Fruit fly (Drosophila melanogaster) whole organism, embryonic: ENCODE results near the gene CG42512.

Experiments used
- Atf3 ChIP-seq: fragments of 200-800 bp; sonication (Bioruptor generic); optimal IDR thresholded peaks from 3 replicates; lab custom pipeline; 2016; ENCODE audit warnings: missing biosample characterization, missing genetic modification characterization
- CG10321 ChIP-seq: fragments of 200-800 bp; sonication (Bioruptor generic); IDR thresholded peaks from 2 replicates; pipeline ENCODE4 v1.3.6; 2022; ENCODE audit warnings: missing biosample characterization, missing genetic modification characterization
- CG10565 ChIP-seq: fragments of 200-800 bp; sonication (Bioruptor generic); optimal IDR thresholded peaks from 3 replicates; lab custom pipeline; 2016; ENCODE audit warnings: missing biosample characterization, mild to moderate bottlenecking, missing genetic modification characterization
- CG10979 ChIP-seq: fragments of 200-800 bp; sonication (Bioruptor generic); optimal IDR thresholded peaks from 2 replicates; lab custom pipeline; 2018; ENCODE audit warnings: missing biosample characterization, mild to moderate bottlenecking, missing genetic modification characterization, moderate library complexity
- CG12942 ChIP-seq: fragments of 200-800 bp; sonication (Bioruptor generic); optimal IDR thresholded peaks from 3 replicates; lab custom pipeline; 2016; ENCODE audit warnings: missing biosample characterization, missing genetic modification characterization
- CG17385 ChIP-seq: fragments of 200-800 bp; sonication (Bioruptor generic); optimal IDR thresholded peaks from 3 replicates; lab custom pipeline; 2018; ENCODE audit warnings: missing biosample characterization, mild to moderate bottlenecking, missing genetic modification characterization
- CG17612 ChIP-seq: fragments of 200-800 bp; sonication (Bioruptor generic); IDR thresholded peaks from 2 replicates; pipeline ENCODE4 v1.3.6; 2022; ENCODE audit warnings: missing biosample characterization, missing genetic modification characterization
- CG17912 ChIP-seq: fragments of 200-800 bp; sonication (Bioruptor generic); optimal IDR thresholded peaks from 2 replicates; lab custom pipeline; 2018; ENCODE audit warnings: missing biosample characterization, mild to moderate bottlenecking, missing genetic modification characterization
- CG1832 ChIP-seq: fragments of 200-800 bp; sonication (Bioruptor generic); optimal IDR thresholded peaks from 2 replicates; lab custom pipeline; 2017; ENCODE audit warnings: missing biosample characterization, mild to moderate bottlenecking, missing genetic modification characterization, inconsistent platforms
- CG2116 ChIP-seq: fragments of 200-800 bp; sonication (Bioruptor generic); optimal IDR thresholded peaks from 3 replicates; lab custom pipeline; 2018; ENCODE audit warnings: missing biosample characterization, mild to moderate bottlenecking, missing genetic modification characterization
- CG2712 ChIP-seq: fragments of 200-800 bp; optimal IDR thresholded peaks from 3 replicates; lab custom pipeline; 2019; ENCODE audit warnings: missing biosample characterization, mild to moderate bottlenecking, missing genetic modification characterization, moderate library complexity
- CG30020 ChIP-seq: fragments of 200-800 bp; optimal IDR thresholded peaks from 2 replicates; lab custom pipeline; 2019; ENCODE audit warnings: missing biosample characterization, mild to moderate bottlenecking, missing genetic modification characterization, moderate library complexity
- CG31365 ChIP-seq: fragments of 200-800 bp; sonication (Bioruptor generic); optimal IDR thresholded peaks from 2 replicates; lab custom pipeline; 2018; ENCODE audit warnings: missing biosample characterization, mild to moderate bottlenecking, missing genetic modification characterization
- CG32767 ChIP-seq: fragments of 200-800 bp; sonication (Bioruptor generic); IDR thresholded peaks from 2 replicates; pipeline ENCODE4 v1.3.6; 2022; ENCODE audit warnings: missing biosample characterization, missing genetic modification characterization
- CG5953 ChIP-seq: fragments of 200-800 bp; sonication (Bioruptor generic); IDR thresholded peaks from 2 replicates; pipeline ENCODE4 v1.3.6; 2022; ENCODE audit warnings: missing biosample characterization, missing genetic modification characterization
- CG6272 ChIP-seq: fragments of 200-800 bp; sonication (Bioruptor generic); IDR thresholded peaks from 2 replicates; pipeline ENCODE4 v1.3.6; 2022; ENCODE audit warnings: missing biosample characterization, missing genetic modification characterization
- CG8089 ChIP-seq: fragments of 200-800 bp; sonication (Bioruptor generic); optimal IDR thresholded peaks from 3 replicates; lab custom pipeline; 2016; ENCODE audit warnings: missing biosample characterization, missing genetic modification characterization
- CkIIα-i1 ChIP-seq: fragments of 200-800 bp; sonication (Bioruptor generic); IDR thresholded peaks from 2 replicates; pipeline ENCODE4 v1.3.6; 2022; ENCODE audit warnings: missing biosample characterization, missing genetic modification characterization
- Doc2 ChIP-seq: fragments of 200-800 bp; sonication (Bioruptor generic); IDR thresholded peaks from 2 replicates; pipeline ENCODE4 v1.3.6; 2022; ENCODE audit warnings: missing biosample characterization, missing genetic modification characterization
- Dref ChIP-seq: fragments of 200-800 bp; sonication (Bioruptor generic); IDR thresholded peaks from 2 replicates; pipeline ENCODE4 v1.3.6; 2022; ENCODE audit warnings: missing biosample characterization, missing genetic modification characterization
- HLH4C ChIP-seq: fragments of 200-800 bp; sonication (Bioruptor generic); IDR thresholded peaks from 3 replicates; pipeline ENCODE4 v1.3.6; 2022; ENCODE audit warnings: missing biosample characterization, missing genetic modification characterization; ENCODE audit not compliant: partially characterized antibody
- Hand ChIP-seq: fragments of 200-800 bp; sonication (Bioruptor generic); optimal IDR thresholded peaks from 2 replicates; lab custom pipeline; 2017; ENCODE audit warnings: mild to moderate bottlenecking, missing biosample characterization, missing genetic modification reagents, missing genetic modification characterization
- HmgZ ChIP-seq: fragments of 200-800 bp; sonication (Bioruptor generic); optimal IDR thresholded peaks from 2 replicates; lab custom pipeline; 2018; ENCODE audit warnings: missing biosample characterization, mild to moderate bottlenecking, missing genetic modification characterization
- Hmx ChIP-seq: fragments of 200-800 bp; sonication (Bioruptor generic); optimal IDR thresholded peaks from 2 replicates; lab custom pipeline; 2016; ENCODE audit warnings: missing biosample characterization, missing genetic modification characterization
- Jarid2 ChIP-seq: fragments of 200-800 bp; sonication (Bioruptor generic); optimal IDR thresholded peaks from 3 replicates; lab custom pipeline; 2017; ENCODE audit warnings: mild to moderate bottlenecking, missing biosample characterization, missing genetic modification reagents, missing genetic modification characterization
- Mad ChIP-seq: fragments of 200-800 bp; sonication (Bioruptor generic); optimal IDR thresholded peaks from 2 replicates; lab custom pipeline; 2016; ENCODE audit warnings: missing biosample characterization, missing genetic modification characterization
- Nf-YB ChIP-seq: fragments of 200-800 bp; sonication (Bioruptor generic); optimal IDR thresholded peaks from 3 replicates; lab custom pipeline; 2019; ENCODE audit warnings: missing biosample characterization, mild to moderate bottlenecking, missing genetic modification characterization, moderate library complexity
- NfI ChIP-seq: fragments of 200-800 bp; sonication (Bioruptor generic); optimal IDR thresholded peaks from 3 replicates; lab custom pipeline; 2018; ENCODE audit warnings: missing biosample characterization, mild to moderate bottlenecking, missing genetic modification characterization, moderate library complexity
- Spps ChIP-seq: fragments of 200-800 bp; sonication (Bioruptor generic); optimal IDR thresholded peaks from 2 replicates; lab custom pipeline; 2018; ENCODE audit warnings: missing biosample characterization, mild to moderate bottlenecking, missing genetic modification characterization
- Vsx1 ChIP-seq: fragments of 200-800 bp; sonication (Bioruptor generic); optimal IDR thresholded peaks from 2 replicates; lab custom pipeline; 2017; ENCODE audit warnings: missing biosample characterization, mild to moderate bottlenecking, missing genetic modification characterization, missing genetic modification reagents
- ap ChIP-seq: fragments of 200-800 bp; sonication (Bioruptor generic); IDR thresholded peaks from 2 replicates; pipeline ENCODE4 v1.3.6; 2022; ENCODE audit warnings: missing biosample characterization, missing genetic modification characterization
- bowl ChIP-seq: fragments of 200-800 bp; sonication (Bioruptor generic); IDR thresholded peaks from 2 replicates; pipeline ENCODE4 v1.3.6; 2022; ENCODE audit warnings: missing biosample characterization, missing genetic modification characterization
- cato ChIP-seq: fragments of 200-800 bp; sonication (Bioruptor generic); optimal IDR thresholded peaks from 2 replicates; lab custom pipeline; 2016; ENCODE audit warnings: missing biosample characterization, missing genetic modification characterization, borderline replicate concordance
- croc ChIP-seq: fragments of 200-800 bp; sonication (Bioruptor generic); conservative IDR thresholded peaks from 3 replicates; pipeline ENCODE4 v1.3.6; 2022; ENCODE audit warnings: missing biosample characterization, missing genetic modification characterization
- da ChIP-seq: fragments of 200-800 bp; sonication (Bioruptor generic); optimal IDR thresholded peaks from 2 replicates; lab custom pipeline; 2016; ENCODE audit warnings: missing biosample characterization, missing genetic modification characterization
- esg ChIP-seq: fragments of 200-800 bp; sonication (Bioruptor generic); conservative IDR thresholded peaks from 2 replicates; pipeline ENCODE4 v1.3.6; 2022; ENCODE audit warnings: missing biosample characterization, missing genetic modification characterization
- fru ChIP-seq: fragments of >200 bp; optimal IDR thresholded peaks from 2 replicates; lab custom pipeline; 2017
- gem ChIP-seq: fragments of 200-800 bp; sonication (Bioruptor generic); optimal IDR thresholded peaks from 2 replicates; lab custom pipeline; 2019; ENCODE audit warnings: missing biosample characterization, mild to moderate bottlenecking, missing genetic modification characterization, moderate library complexity
- her ChIP-seq: fragments of 200-800 bp; sonication (Bioruptor generic); optimal IDR thresholded peaks from 2 replicates; lab custom pipeline; 2016; ENCODE audit warnings: missing biosample characterization, missing genetic modification characterization
- inv ChIP-seq: fragments of 200-800 bp; sonication (Bioruptor generic); IDR thresholded peaks from 2 replicates; pipeline ENCODE4 v1.3.6; 2022; ENCODE audit warnings: missing biosample characterization, missing genetic modification characterization; ENCODE audit not compliant: partially characterized antibody
- jigr1 ChIP-seq: fragments of 200-800 bp; sonication (Bioruptor generic); IDR thresholded peaks from 3 replicates; pipeline ENCODE4 v1.3.6; 2022; ENCODE audit warnings: missing biosample characterization, missing genetic modification characterization
- pho ChIP-seq: fragments of 200-800 bp; sonication (Bioruptor generic); optimal IDR thresholded peaks from 2 replicates; lab custom pipeline; 2016; ENCODE audit warnings: missing biosample characterization, missing genetic modification characterization
- row ChIP-seq: fragments of 200-800 bp; sonication (Bioruptor generic); IDR thresholded peaks from 3 replicates; pipeline ENCODE4 v1.3.6; 2022; ENCODE audit warnings: missing biosample characterization, missing genetic modification characterization
- sens ChIP-seq: fragments of 200-800 bp; sonication (Bioruptor generic); peaks from one replicate; lab custom pipeline; 2016; ENCODE audit warnings: missing biosample characterization, missing genetic modification characterization
- stc ChIP-seq: fragments of 200-800 bp; sonication (Bioruptor generic); IDR thresholded peaks from 2 replicates; pipeline ENCODE4 v1.3.6; 2022; ENCODE audit warnings: missing biosample characterization, missing genetic modification characterization
- stwl ChIP-seq: fragments of 200-800 bp; sonication (Bioruptor generic); optimal IDR thresholded peaks from 3 replicates; lab custom pipeline; 2018; ENCODE audit warnings: missing biosample characterization, mild to moderate bottlenecking, missing genetic modification characterization, moderate library complexity
- tll ChIP-seq, 2 experiments: fragments of 200-800 bp in 1 of 2; fragments of >200 bp in 1 of 2; sonication (Bioruptor generic) in 1 of 2; optimal IDR thresholded peaks; 2 replicates each; lab custom pipeline; 2017 to 2019; ENCODE audit warnings: missing biosample characterization in 2 of 2, missing genetic modification characterization in 2 of 2, mild to moderate bottlenecking in 1 of 2, moderate library complexity in 1 of 2
- tx ChIP-seq: fragments of 200-800 bp; sonication (Bioruptor generic); optimal IDR thresholded peaks from 2 replicates; lab custom pipeline; 2016; ENCODE audit warnings: missing biosample characterization, missing genetic modification characterization
- zfh2 ChIP-seq: fragments of 200-800 bp; sonication (Bioruptor generic); optimal IDR thresholded peaks from 2 replicates; lab custom pipeline; 2016; ENCODE audit warnings: missing biosample characterization, missing genetic modification characterization

Gene CG42512

dm6 chrX:16637594-16638485, 13.3 kb upstream of the CG42512 start, which contains the start of gene RpS19a (continued):
- peak; percentile 8 for TF ChIP-seq Spps (tag; lab: Kevin White, UChicago)
- peak; percentile 13 for TF ChIP-seq her (GFP tag; lab: Kevin White, UChicago)
- TF ChIP-seq CG10979 (tag; lab: Kevin White, UChicago): peak; percentile 35
- TF ChIP-seq CkIIα-i1: 0 out of 2 replicates have a peak, but pooled peaks have one; percentile 37
- no peak for TF ChIP-seq jigr1 (GFP tag; lab: Robert Waterston, UW)
- peak; percentile 66 for TF ChIP-seq ap (GFP tag; lab: Robert Waterston, UW)
- TF ChIP-seq esg (GFP tag; lab: Robert Waterston, UW): no peak
- TF ChIP-seq da (GFP tag; lab: Kevin White, UChicago): no peak
- TF ChIP-seq HLH4C (GFP tag; lab: Robert Waterston, UW): 0 out of 3 replicates have a peak, but pooled peaks have one; percentile 58
- TF ChIP-seq CG1832: peak; percentile 53
- TF ChIP-seq HmgZ (tag; lab: Kevin White, UChicago): peak; percentile 28
- peak; percentile 34; the same call in 2 of the 3 replicates for TF ChIP-seq croc (GFP tag; lab: Robert Waterston, UW)
- TF ChIP-seq CG32767 (GFP tag; lab: Robert Waterston, UW): no peak
- TF ChIP-seq CG6272 (GFP tag; lab: Robert Waterston, UW): peak; percentile 47
- TF ChIP-seq row (GFP tag; lab: Robert Waterston, UW): peak; percentile 24; the same call in 1 of the 3 replicates
- no peak for TF ChIP-seq Doc2 (GFP tag; lab: Robert Waterston, UW)
- TF ChIP-seq Hand: peak; percentile 88
- peak; percentile 83 for TF ChIP-seq Vsx1 (GFP tag; lab: Kevin White, UChicago)
- TF ChIP-seq tll (GFP tag; optimal IDR thresholded peaks at IDR 0.05; lab: Kevin White, UChicago): peak in 1 of 2 experiments; percentile 85
- peak; percentile 81 for TF ChIP-seq CG31365 (tag; lab: Kevin White, UChicago)
- TF ChIP-seq CG2712 (tag; lab: Kevin White, UChicago): peak; percentile 39
- peak; percentile 85 for TF ChIP-seq CG17385
- TF ChIP-seq zfh2 (GFP tag; lab: Kevin White, UChicago): peak; percentile 23
- no peak for TF ChIP-seq CG10565 (GFP tag; lab: Kevin White, UChicago)
- TF ChIP-seq CG30020: peak; percentile 44
- peak; percentile 62 for TF ChIP-seq Jarid2
- TF ChIP-seq Atf3 (GFP tag; lab: Kevin White, UChicago): no peak
- no peak for TF ChIP-seq cato (GFP tag; lab: Kevin White, UChicago)
- peak; percentile 94 for TF ChIP-seq CG17912 (GFP tag; lab: Kevin White, UChicago)
- TF ChIP-seq CG17612: peak; percentile 27; the same call in 1 of the 2 replicates
- 0 out of 2 replicates have a peak, but pooled peaks have one; percentile 2 for TF ChIP-seq inv
- TF ChIP-seq Nf-YB: peak; percentile 55
- peak; percentile 92 for TF ChIP-seq sens
- TF ChIP-seq CG2116 (GFP tag; lab: Kevin White, UChicago): peak; percentile 70
- TF ChIP-seq CG10321 (GFP tag; lab: Robert Waterston, UW): peak; percentile 48; the same call in 1 of the 2 replicates
- TF ChIP-seq fru (lab: Kevin White, UChicago): no peak
- TF ChIP-seq Hmx: no peak
- TF ChIP-seq CG8089 (GFP tag; lab: Kevin White, UChicago): peak; percentile 55
- TF ChIP-seq CG12942 (GFP tag; lab: Kevin White, UChicago): peak; percentile 21
- TF ChIP-seq Mad (GFP tag; lab: Kevin White, UChicago): peak; percentile 57
- TF ChIP-seq stc (GFP tag; lab: Robert Waterston, UW): peak; percentile 64
- peak; percentile 47; the same call in 1 of the 2 replicates for TF ChIP-seq bowl (GFP tag; lab: Robert Waterston, UW)
- peak; percentile 58 for TF ChIP-seq gem (tag; lab: Kevin White, UChicago)
- peak; percentile 75 for TF ChIP-seq CG5953 (GFP tag; lab: Robert Waterston, UW)
- TF ChIP-seq Dref (GFP tag; lab: Robert Waterston, UW): peak; percentile 75
- TF ChIP-seq pho (GFP tag; lab: Kevin White, UChicago): peak; percentile 9
- no peak for TF ChIP-seq tx (GFP tag; lab: Kevin White, UChicago)
- TF ChIP-seq stwl: peak; percentile 21
- TF ChIP-seq NfI (GFP tag; lab: Kevin White, UChicago): peak; percentile 92
